Fruit fly (Drosophila melanogaster): ENCODE data around the gene CG14518.
A peak's percentile ranks its signal among the peaks of the same experiment; 100 is the strongest.

The CG14518 gene

DNA sequence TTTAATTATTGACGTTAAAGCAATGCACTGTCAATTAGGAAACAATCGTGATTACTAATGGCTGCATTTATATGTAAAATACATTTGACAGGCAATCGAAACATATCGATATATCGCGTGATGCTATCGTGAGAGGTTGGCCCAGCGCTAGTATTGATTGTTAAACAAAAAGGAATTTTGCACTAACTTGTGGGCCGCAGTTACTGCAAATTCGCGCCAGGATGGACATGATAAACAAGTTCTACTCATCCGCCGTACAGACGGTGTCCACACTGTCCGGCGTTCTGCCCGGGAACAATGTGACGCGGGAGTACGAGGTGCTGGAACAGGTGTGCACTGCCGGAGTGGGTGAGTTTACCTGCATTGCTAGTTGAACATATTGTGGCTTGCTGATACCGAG, 2.4 kb downstream of the CG14518 start, which contains the start of the genes eIF4E6 and CG1951 (continued):
- peak; percentile 69 for TF ChIP-seq sd (tag; optimal IDR thresholded peaks at IDR 0.05)
- TF ChIP-seq CG4617 (GFP tag; optimal IDR thresholded peaks at IDR 0.05; ENCODE audit: borderline replicate concordance), result peak; percentile 90
- TF ChIP-seq dm (GFP tag; optimal IDR thresholded peaks at IDR 0.05), result peak; percentile 23
- TF ChIP-seq CG3163 (GFP tag; optimal IDR thresholded peaks at IDR 0.05), result no peak
- TF ChIP-seq MESR4 (GFP tag; optimal IDR thresholded peaks at IDR 0.05), result peak; percentile 90
- peak; percentile 10 for TF ChIP-seq CG8281 (tag; optimal IDR thresholded peaks at IDR 0.05)
- peak; percentile 86 for TF ChIP-seq Med (GFP tag)
- TF ChIP-seq CG42726 (GFP tag; IDR thresholded peaks at IDR 0.05; ENCODE audit: partially characterized antibody), result peak; percentile 96
- TF ChIP-seq CG7963 (GFP tag; IDR thresholded peaks at IDR 0.05; ENCODE audit: partially characterized antibody), result peak; percentile 95
- peak; percentile 95 for TF ChIP-seq CG14860 (GFP tag; IDR thresholded peaks at IDR 0.05; ENCODE audit: partially characterized antibody)
- TF ChIP-seq chinmo (GFP tag; IDR thresholded peaks at IDR 0.05; ENCODE audit: partially characterized antibody), result peak; percentile 95
- TF ChIP-seq CG10462 (GFP tag; optimal IDR thresholded peaks at IDR 0.05), result no peak
- TF ChIP-seq BEAF-32 (GFP tag; optimal IDR thresholded peaks at IDR 0.05), result peak; percentile 92
- no peak for TF ChIP-seq row (GFP tag; IDR thresholded peaks at IDR 0.05)
- peak in 1 of 2 experiments; percentile 12 for TF ChIP-seq insv (GFP tag; optimal IDR thresholded peaks at IDR 0.05)
- TF ChIP-seq kah (GFP tag; optimal IDR thresholded peaks at IDR 0.05), result peak; percentile 72
- TF ChIP-seq HmgZ (tag; optimal IDR thresholded peaks at IDR 0.05), result peak; percentile 27
- TF ChIP-seq CG13287 (GFP tag; IDR thresholded peaks at IDR 0.05; ENCODE audit: partially characterized antibody), result peak; percentile 98
- TF ChIP-seq phol (tag; optimal IDR thresholded peaks at IDR 0.05), result peak; percentile 71
- TF ChIP-seq mirr (GFP tag; optimal IDR thresholded peaks at IDR 0.05), result no peak
- TF ChIP-seq Nf-YA (GFP tag; IDR thresholded peaks at IDR 0.05), result no peak
- peak; percentile 93 for TF ChIP-seq mld (GFP tag; IDR thresholded peaks at IDR 0.05; ENCODE audit: partially characterized antibody)
- peak; percentile 9 for TF ChIP-seq nmo (GFP tag; optimal IDR thresholded peaks at IDR 0.05)
- no peak for TF ChIP-seq CG2678 (tag; optimal IDR thresholded peaks at IDR 0.05)
- TF ChIP-seq lbe (GFP tag; optimal IDR thresholded peaks at IDR 0.05), result no peak
- no peak for TF ChIP-seq lab (GFP tag; optimal IDR thresholded peaks at IDR 0.05)
- peak; percentile 96 for TF ChIP-seq CG6791 (GFP tag; IDR thresholded peaks at IDR 0.05; ENCODE audit: partially characterized antibody)
- TF ChIP-seq CG15269 (tag; optimal IDR thresholded peaks at IDR 0.05), result no peak
- TF ChIP-seq HLH4C (GFP tag; IDR thresholded peaks at IDR 0.05; ENCODE audit: partially characterized antibody), result peak; percentile 93
- no peak for TF ChIP-seq PHDP (tag; optimal IDR thresholded peaks at IDR 0.05)
- no peak for TF ChIP-seq al (GFP tag; IDR thresholded peaks at IDR 0.05)
- TF ChIP-seq Bgb (GFP tag; IDR thresholded peaks at IDR 0.05; ENCODE audit: partially characterized antibody), result peak; percentile 98
- TF ChIP-seq vvl (GFP tag; IDR thresholded peaks at IDR 0.05), result 0 out of 2 replicates have a peak, but pooled peaks have one; percentile 9
- no peak for TF ChIP-seq CG4730 (GFP tag; IDR thresholded peaks at IDR 0.05)
- peak; percentile 79 for TF ChIP-seq CG2129 (GFP tag; IDR thresholded peaks at IDR 0.05; ENCODE audit: partially characterized antibody)
- peak; percentile 89 for TF ChIP-seq Dref (GFP tag; IDR thresholded peaks at IDR 0.05)
- TF ChIP-seq CG2199 (GFP tag; IDR thresholded peaks at IDR 0.05), result peak; percentile 45; the same call in 1 of the 3 replicates
- peak; percentile 96 for TF ChIP-seq CG16813 (GFP tag; IDR thresholded peaks at IDR 0.05; ENCODE audit: partially characterized antibody)
- no peak for TF ChIP-seq CG10565 (GFP tag; optimal IDR thresholded peaks at IDR 0.05)
- TF ChIP-seq sna (GFP tag; IDR thresholded peaks at IDR 0.05; ENCODE audit: partially characterized antibody), result peak; percentile 96
- TF ChIP-seq amos (GFP tag; IDR thresholded peaks at IDR 0.05; ENCODE audit: partially characterized antibody), result peak; percentile 97
- TF ChIP-seq pb (GFP tag; optimal IDR thresholded peaks at IDR 0.05), result no peak
- peak; percentile 0 for TF ChIP-seq CG13624 (GFP tag; optimal IDR thresholded peaks at IDR 0.05)
- TF ChIP-seq Sox100B (GFP tag; optimal IDR thresholded peaks at IDR 0.05), result no peak
- peak; percentile 59 for TF ChIP-seq CG12659 (GFP tag; optimal IDR thresholded peaks at IDR 0.05)
- no peak for TF ChIP-seq tll (GFP tag; optimal IDR thresholded peaks at IDR 0.05)
- no peak for TF ChIP-seq Chrac-16 (GFP tag; optimal IDR thresholded peaks at IDR 0.05)
- no peak for TF ChIP-seq ems (GFP tag; optimal IDR thresholded peaks at IDR 0.05)

Measured in whole organism, embryonic.